Fruit fly (Drosophila melanogaster) whole organism, prepupa: ENCODE measurements around the gene CG31807.
A peak's percentile ranks its signal among the peaks of the same experiment; 100 is the strongest.

Experiments used
- Blimp-1 ChIP-seq: fragments of 200-800 bp; sonication (Bioruptor generic); optimal IDR thresholded peaks from 3 replicates; lab custom pipeline; 2017; ENCODE audit warnings: missing biosample characterization, missing genetic modification characterization, mild to moderate bottlenecking, moderate library complexity, missing genetic modification reagents
- CG10631 ChIP-seq: fragments of 200-800 bp; sonication (Bioruptor generic); optimal IDR thresholded peaks from 2 replicates; lab custom pipeline; 2016; ENCODE audit warnings: missing biosample characterization, missing genetic modification characterization
- CG11294 ChIP-seq: fragments of 200-800 bp; sonication (Bioruptor generic); IDR thresholded peaks from 2 replicates; pipeline ENCODE4 v1.3.6; 2022; ENCODE audit warnings: missing biosample characterization, missing genetic modification characterization
- CG11762 ChIP-seq: fragments of 200-800 bp; sonication (Bioruptor generic); optimal IDR thresholded peaks from 3 replicates; lab custom pipeline; 2016; ENCODE audit warnings: missing biosample characterization, missing genetic modification characterization; ENCODE audit not compliant: insufficient read depth
- CG11902 ChIP-seq: fragments of 200-800 bp; sonication (Bioruptor generic); optimal IDR thresholded peaks from 3 replicates; lab custom pipeline; 2016; ENCODE audit warnings: missing biosample characterization, missing genetic modification characterization
- CG15336 ChIP-seq: fragments of 200-800 bp; sonication (Bioruptor generic); IDR thresholded peaks from 2 replicates; pipeline ENCODE4 v1.3.6; 2022; ENCODE audit warnings: missing biosample characterization, missing genetic modification characterization
- CG1621 ChIP-seq: fragments of 200-800 bp; sonication (Bioruptor generic); optimal IDR thresholded peaks from 3 replicates; lab custom pipeline; 2018; ENCODE audit warnings: missing biosample characterization, mild to moderate bottlenecking, missing genetic modification characterization
- CG16779 ChIP-seq: fragments of 200-800 bp; sonication (Bioruptor generic); optimal IDR thresholded peaks from 3 replicates; lab custom pipeline; 2017; ENCODE audit warnings: missing biosample characterization, mild to moderate bottlenecking, missing genetic modification characterization
- CG31627 ChIP-seq: fragments of 200-800 bp; sonication (Bioruptor generic); optimal IDR thresholded peaks from 3 replicates; lab custom pipeline; 2016; ENCODE audit warnings: missing biosample characterization, missing genetic modification characterization
- CG34406 ChIP-seq: fragments of 200-800 bp; sonication (Bioruptor generic); optimal IDR thresholded peaks from 3 replicates; lab custom pipeline; 2016; ENCODE audit warnings: missing biosample characterization, missing genetic modification characterization
- CG3919 ChIP-seq: fragments of 200-800 bp; sonication (Bioruptor generic); optimal IDR thresholded peaks from 3 replicates; lab custom pipeline; 2016; ENCODE audit warnings: missing biosample characterization, missing genetic modification characterization
- CG4318 ChIP-seq: fragments of 200-800 bp; sonication (Bioruptor generic); optimal IDR thresholded peaks from 3 replicates; lab custom pipeline; 2017; ENCODE audit warnings: missing biosample characterization, mild to moderate bottlenecking, missing genetic modification characterization
- CG6163 ChIP-seq: fragments of 200-800 bp; sonication (Bioruptor generic); IDR thresholded peaks from 3 replicates; pipeline ENCODE4 v1.3.6; 2022; ENCODE audit warnings: missing biosample characterization, missing genetic modification characterization
- CG6792 ChIP-seq: fragments of 200-800 bp; sonication (Bioruptor generic); optimal IDR thresholded peaks from 3 replicates; lab custom pipeline; 2016; ENCODE audit warnings: missing biosample characterization, missing genetic modification characterization
- CG6808 ChIP-seq: fragments of 200-800 bp; sonication (Bioruptor generic); optimal IDR thresholded peaks from 3 replicates; lab custom pipeline; 2017; ENCODE audit warnings: missing biosample characterization, missing genetic modification characterization, mild to moderate bottlenecking, moderate library complexity, missing genetic modification reagents
- CG7368 ChIP-seq: fragments of 200-800 bp; sonication (Bioruptor generic); optimal IDR thresholded peaks from 3 replicates; lab custom pipeline; 2016; ENCODE audit warnings: missing biosample characterization, missing genetic modification characterization
- CG8119 ChIP-seq: fragments of 200-800 bp; sonication (Bioruptor generic); IDR thresholded peaks from 3 replicates; pipeline ENCODE4 v1.3.6; 2022; ENCODE audit warnings: missing biosample characterization, missing genetic modification characterization
- CG8319 ChIP-seq: fragments of 200-800 bp; sonication (Bioruptor generic); optimal IDR thresholded peaks from 3 replicates; lab custom pipeline; 2016; ENCODE audit warnings: missing biosample characterization, missing genetic modification characterization
- Eip75B ChIP-seq: fragments of 200-800 bp; sonication (Bioruptor generic); optimal IDR thresholded peaks from 3 replicates; lab custom pipeline; 2016; ENCODE audit warnings: missing biosample characterization, missing genetic modification characterization
- Eip78C ChIP-seq: fragments of 200-800 bp; sonication (Bioruptor generic); peaks from one replicate; lab custom pipeline; 2016; ENCODE audit warnings: missing biosample characterization, missing genetic modification characterization
- Eip93F ChIP-seq: fragments of 200-800 bp; sonication (Bioruptor generic); optimal IDR thresholded peaks from 2 replicates; lab custom pipeline; 2016; ENCODE audit warnings: missing biosample characterization, mild to moderate bottlenecking, missing genetic modification characterization
- Ets21C ChIP-seq: fragments of 200-800 bp; sonication (Bioruptor generic); optimal IDR thresholded peaks from 3 replicates; lab custom pipeline; 2016; ENCODE audit warnings: missing biosample characterization, missing genetic modification characterization
- Ets96B ChIP-seq: fragments of 200-800 bp; optimal IDR thresholded peaks from 2 replicates; lab custom pipeline; 2019; ENCODE audit warnings: missing biosample characterization, mild to moderate bottlenecking, missing genetic modification characterization, moderate library complexity
- Gug ChIP-seq: fragments of 200-800 bp; sonication (Bioruptor generic); IDR thresholded peaks from 2 replicates; pipeline ENCODE4 v1.3.6; 2022; ENCODE audit warnings: missing biosample characterization, missing genetic modification characterization
- Hr39 ChIP-seq: fragments of 200-800 bp; sonication (Bioruptor generic); optimal IDR thresholded peaks from 2 replicates; lab custom pipeline; 2016; ENCODE audit warnings: missing biosample characterization, missing genetic modification characterization
- Lpt ChIP-seq: fragments of 200-800 bp; sonication (Bioruptor generic); optimal IDR thresholded peaks from 3 replicates; lab custom pipeline; 2016; ENCODE audit warnings: missing biosample characterization, missing genetic modification characterization
- Met ChIP-seq: fragments of 200-800 bp; sonication (Bioruptor generic); optimal IDR thresholded peaks from 3 replicates; lab custom pipeline; 2016; ENCODE audit warnings: missing biosample characterization, missing genetic modification characterization
- OdsH ChIP-seq: fragments of 200-800 bp; sonication (Bioruptor generic); optimal IDR thresholded peaks from 3 replicates; lab custom pipeline; 2016; ENCODE audit warnings: missing biosample characterization, missing genetic modification characterization
- Smox ChIP-seq: fragments of 200-800 bp; sonication (Bioruptor generic); optimal IDR thresholded peaks from 3 replicates; lab custom pipeline; 2016; ENCODE audit warnings: missing biosample characterization, missing genetic modification characterization
- Sox102F ChIP-seq: fragments of 200-800 bp; sonication (Bioruptor generic); optimal IDR thresholded peaks from 2 replicates; lab custom pipeline; 2016; ENCODE audit warnings: missing biosample characterization, mild to moderate bottlenecking, missing genetic modification characterization
- Sox14 ChIP-seq: fragments of 200-800 bp; sonication (Bioruptor generic); optimal IDR thresholded peaks from 3 replicates; lab custom pipeline; 2016; ENCODE audit warnings: missing biosample characterization, missing genetic modification characterization
- achi ChIP-seq: fragments of 200-800 bp; sonication (Bioruptor generic); optimal IDR thresholded peaks from 3 replicates; lab custom pipeline; 2016; ENCODE audit warnings: missing biosample characterization, missing genetic modification characterization
- dac ChIP-seq: fragments of 200-800 bp; sonication (Bioruptor generic); optimal IDR thresholded peaks from 2 replicates; lab custom pipeline; 2017; ENCODE audit warnings: missing biosample characterization, mild to moderate bottlenecking, missing genetic modification characterization
- eg ChIP-seq: fragments of 200-800 bp; sonication (Bioruptor generic); IDR thresholded peaks from 3 replicates; pipeline ENCODE4 v1.3.6; 2022; ENCODE audit warnings: missing biosample characterization, missing genetic modification characterization
- esn ChIP-seq: fragments of 200-800 bp; sonication (Bioruptor generic); optimal IDR thresholded peaks from 2 replicates; lab custom pipeline; 2016; ENCODE audit warnings: missing biosample characterization, mild to moderate bottlenecking, missing genetic modification characterization, moderate library complexity
- fd59A ChIP-seq: fragments of 200-800 bp; sonication (Bioruptor generic); optimal IDR thresholded peaks from 2 replicates; lab custom pipeline; 2017; ENCODE audit warnings: missing biosample characterization, mild to moderate bottlenecking, missing genetic modification characterization, missing genetic modification reagents
- fkh ChIP-seq: fragments of 200-800 bp; sonication (Bioruptor generic); optimal IDR thresholded peaks from 3 replicates; lab custom pipeline; 2017; ENCODE audit warnings: missing biosample characterization, mild to moderate bottlenecking, missing genetic modification characterization, moderate library complexity
- lz ChIP-seq: fragments of 200-800 bp; sonication (Bioruptor generic); optimal IDR thresholded peaks from 3 replicates; lab custom pipeline; 2016; ENCODE audit warnings: missing biosample characterization, missing genetic modification characterization
- net ChIP-seq: fragments of 200-800 bp; sonication (Bioruptor generic); optimal IDR thresholded peaks from 3 replicates; lab custom pipeline; 2016; ENCODE audit warnings: missing biosample characterization, missing genetic modification characterization
- pdm3 ChIP-seq: fragments of 200-800 bp; sonication (Bioruptor generic); optimal IDR thresholded peaks from 3 replicates; lab custom pipeline; 2016; ENCODE audit warnings: missing biosample characterization, missing genetic modification characterization
- salr ChIP-seq, 2 experiments: fragments of 200-800 bp; sonication (Bioruptor generic); optimal IDR thresholded peaks; 3 replicates each; lab custom pipeline; 2016 to 2018; ENCODE audit warnings: missing biosample characterization in 2 of 2, missing genetic modification characterization in 2 of 2, mild to moderate bottlenecking in 1 of 2
- spab ChIP-seq: fragments of 200-800 bp; sonication (Bioruptor generic); optimal IDR thresholded peaks from 2 replicates; lab custom pipeline; 2017; ENCODE audit warnings: missing biosample characterization, mild to moderate bottlenecking, missing genetic modification characterization, missing genetic modification reagents
- ss ChIP-seq, 2 experiments: fragments of 200-800 bp; sonication (Bioruptor generic); optimal IDR thresholded peaks; 2 replicates in 1 of 2; 3 replicates in 1 of 2; lab custom pipeline; 2017 to 2018; ENCODE audit warnings: mild to moderate bottlenecking in 2 of 2, missing biosample characterization in 2 of 2, missing genetic modification characterization in 2 of 2, moderate library complexity in 1 of 2
- svp ChIP-seq: fragments of 200-800 bp; sonication (Bioruptor generic); peaks from one replicate; lab custom pipeline; 2016; ENCODE audit warnings: missing biosample characterization, missing genetic modification characterization
- topi ChIP-seq: fragments of 200-800 bp; sonication (Bioruptor generic); optimal IDR thresholded peaks from 3 replicates; lab custom pipeline; 2016; ENCODE audit warnings: missing biosample characterization, missing genetic modification characterization
- vri ChIP-seq: fragments of 200-800 bp; sonication (Bioruptor generic); optimal IDR thresholded peaks from 3 replicates; lab custom pipeline; 2016; ENCODE audit warnings: missing biosample characterization, mild to moderate bottlenecking, missing genetic modification characterization

CG31807 gene

dm6 chr2L:16672290-16672689 lies 11.5 kb downstream of the CG31807 start (continued):
- TF ChIP-seq CG10631 (GFP tag; lab: Kevin White, UChicago) (peak; percentile 9), CG11902 (GFP tag; lab: Kevin White, UChicago) (no peak), CG6792 (no peak), CG6808 (GFP tag; lab: Kevin White, UChicago) (peak; percentile 28), Met (GFP tag; lab: Kevin White, UChicago) (no peak), CG7368 (GFP tag; lab: Kevin White, UChicago) (no peak), CG16779 (tag; lab: Kevin White, UChicago) (no peak), CG4318 (GFP tag; lab: Kevin White, UChicago) (peak; percentile 27), Blimp-1 (GFP tag; lab: Kevin White, UChicago) (no peak), Gug (GFP tag; lab: Robert Waterston, UW) (peak; percentile 33; the same call in 1 of the 2 replicates), achi (peak; percentile 27), CG1621 (tag; lab: Kevin White, UChicago) (no peak), CG3919 (GFP tag; lab: Kevin White, UChicago) (peak; percentile 33), net (GFP tag; lab: Kevin White, UChicago) (no peak), pdm3 (GFP tag; lab: Kevin White, UChicago) (peak; percentile 17), CG11762 (no peak), CG6163 (peak; percentile 59; the same call in 1 of the 3 replicates), CG31627 (GFP tag; lab: Kevin White, UChicago) (no peak), Hr39 (no peak), Smox (GFP tag; lab: Kevin White, UChicago) (no peak), spab (GFP tag; lab: Kevin White, UChicago) (peak; percentile 33), CG8319 (GFP tag; lab: Kevin White, UChicago) (no peak), salr (GFP tag; optimal IDR thresholded peaks at IDR 0.05; lab: Kevin White, UChicago) (peak; percentile 16 to 20), dac (GFP tag; lab: Kevin White, UChicago) (no peak)

- TF ChIP-seq Blimp-1 (GFP tag; lab: Kevin White, UChicago) (no peak), CG34406 (no peak), spab (GFP tag; lab: Kevin White, UChicago) (no peak), fd59A (GFP tag; lab: Kevin White, UChicago) (no peak), Eip93F (GFP tag; lab: Kevin White, UChicago) (no peak), esn (GFP tag; lab: Kevin White, UChicago) (no peak), Sox102F (no peak), vri (GFP tag; lab: Kevin White, UChicago) (no peak), CG11294 (no peak), OdsH (GFP tag; lab: Kevin White, UChicago) (no peak)
Observed at dm6 chr2L:16657467-16657866, 26.3 kb downstream of the CG31807 start.

- peak; percentile 12 for TF ChIP-seq Sox102F
- peak; percentile 73 for TF ChIP-seq esn (GFP tag; lab: Kevin White, UChicago)
- peak; percentile 23 for TF ChIP-seq achi
- TF ChIP-seq Sox14 (GFP tag; lab: Kevin White, UChicago): peak; percentile 67
- peak; percentile 55 for TF ChIP-seq pdm3 (GFP tag; lab: Kevin White, UChicago)
- TF ChIP-seq CG11294: peak; percentile 22; the same call in 1 of the 2 replicates
- TF ChIP-seq Eip75B: no peak
- no peak for TF ChIP-seq CG6808 (GFP tag; lab: Kevin White, UChicago)
- peak; percentile 49; the same call in 1 of the 3 replicates for TF ChIP-seq CG8119 (GFP tag; lab: Robert Waterston, UW)
- no peak for TF ChIP-seq CG11762
- peak; percentile 74 for TF ChIP-seq eg (GFP tag; lab: Robert Waterston, UW)
- TF ChIP-seq Eip93F (GFP tag; lab: Kevin White, UChicago): no peak
- no peak for TF ChIP-seq vri (GFP tag; lab: Kevin White, UChicago)
- peak; percentile 38; the same call in 1 of the 2 replicates for TF ChIP-seq CG15336 (GFP tag; lab: Robert Waterston, UW)
- peak; percentile 28 for TF ChIP-seq Ets21C
- TF ChIP-seq lz (GFP tag; lab: Kevin White, UChicago): peak; percentile 63
- TF ChIP-seq spab (GFP tag; lab: Kevin White, UChicago): no peak
- TF ChIP-seq topi: peak; percentile 67
- no peak for TF ChIP-seq dac (GFP tag; lab: Kevin White, UChicago)
- TF ChIP-seq salr (GFP tag; optimal IDR thresholded peaks at IDR 0.05; lab: Kevin White, UChicago): no peak
- peak; percentile 88 for TF ChIP-seq svp (GFP tag; lab: Kevin White, UChicago)
- TF ChIP-seq ss (GFP tag; optimal IDR thresholded peaks at IDR 0.05; lab: Kevin White, UChicago): no peak
- TF ChIP-seq Eip78C (GFP tag; lab: Kevin White, UChicago): peak; percentile 73
- TF ChIP-seq CG16779 (tag; lab: Kevin White, UChicago): no peak
- TF ChIP-seq fkh (GFP tag; lab: Kevin White, UChicago): no peak
- TF ChIP-seq CG31627 (GFP tag; lab: Kevin White, UChicago): peak; percentile 62
- no peak for TF ChIP-seq Lpt (GFP tag; lab: Kevin White, UChicago)
- TF ChIP-seq fd59A (GFP tag; lab: Kevin White, UChicago): no peak
- no peak for TF ChIP-seq CG11902 (GFP tag; lab: Kevin White, UChicago)
- TF ChIP-seq Ets96B (tag; lab: Kevin White, UChicago): peak; percentile 48
- no peak for TF ChIP-seq Blimp-1 (GFP tag; lab: Kevin White, UChicago)
Observed at dm6 chr2L:16656692-16657109, 27.1 kb downstream of the CG31807 start.
